Worm (Caenorhabditis elegans) whole organism, early embryonic: ENCODE data around the gene C56A3.4.

Experiments used
- F13C5.2 ChIP-seq: sonication (generic microtip); optimal IDR thresholded peaks from 2 replicates; lab custom pipeline; 2017; ENCODE audit warnings: mild to moderate bottlenecking, missing genetic modification characterization, inconsistent platforms, missing compliant biosample characterization
- ama-1 ChIP-seq: fragments of 150-350 bp; optimal IDR thresholded peaks from 2 replicates; lab custom pipeline; 2014
- ceh-13 ChIP-seq: fragments of 200-800 bp; sonication (Bioruptor generic); optimal IDR thresholded peaks from 2 replicates; lab custom pipeline; 2018; ENCODE audit warnings: mild to moderate bottlenecking, missing genetic modification characterization, missing compliant biosample characterization
- flt-1 ChIP-seq: fragments of 200-800 bp; sonication (Bioruptor generic); IDR thresholded peaks from 2 replicates; pipeline ENCODE4 v1.3.6; 2022; ENCODE audit warnings: missing genetic modification characterization, missing compliant biosample characterization
- hmg-4 ChIP-seq: fragments of 200-800 bp; sonication (Bioruptor generic); optimal IDR thresholded peaks from 2 replicates; lab custom pipeline; 2018; ENCODE audit warnings: mild to moderate bottlenecking, missing genetic modification characterization, missing compliant biosample characterization
- sea-1 ChIP-seq: fragments of 200-800 bp; sonication (Bioruptor generic); conservative IDR thresholded peaks from 2 replicates; pipeline ENCODE4 v1.3.6; 2022; ENCODE audit warnings: missing genetic modification characterization, missing compliant biosample characterization
- tra-4 ChIP-seq: sonication (generic microtip); optimal IDR thresholded peaks from 2 replicates; lab custom pipeline; 2017; ENCODE audit warnings: missing genetic modification characterization, missing compliant biosample characterization

DNA sequence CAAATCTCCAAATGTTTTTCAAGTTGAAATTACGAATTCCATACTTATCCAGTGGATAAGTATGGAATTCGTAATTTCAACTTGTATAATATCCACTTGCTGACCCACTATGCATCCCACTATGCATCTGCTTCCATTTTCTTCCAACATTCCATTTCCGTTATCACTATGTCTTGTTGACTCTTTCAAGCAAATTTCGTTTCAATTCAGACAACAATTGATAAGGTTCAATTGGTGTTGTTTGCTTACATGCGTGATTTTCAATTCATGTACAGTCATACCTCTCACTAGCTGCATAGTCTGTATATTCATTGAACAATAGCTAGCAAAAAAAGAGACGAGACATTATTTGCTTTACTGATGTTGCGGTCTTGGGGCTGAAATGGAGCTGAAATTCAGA lies 25.3 kb upstream of the C56A3.4 start:
- TF ChIP-seq ama-1 (lab: Kevin White, UChicago) (no peak), hmg-4 (no peak), flt-1 (no peak), F13C5.2 (tag; lab: Kevin White, UChicago) (no peak), ceh-13 (GFP tag; lab: Kevin White, UChicago) (no peak), tra-4 (tag; lab: Kevin White, UChicago) (no peak), sea-1 (GFP tag; lab: Robert Waterston, UW) (no peak)
